Fruit fly (Drosophila melanogaster) whole organism, embryonic: Measurements from ENCODE around the gene ImpE1.

Source experiments
- Abd-B ChIP-seq: fragments of 200-800 bp; sonication (Bioruptor generic); optimal IDR thresholded peaks from 2 replicates; lab custom pipeline; 2018; ENCODE audit warnings: missing biosample characterization, mild to moderate bottlenecking, missing genetic modification characterization, moderate library complexity
- B-H2 ChIP-seq: fragments of 200-800 bp; sonication (Bioruptor generic); optimal IDR thresholded peaks from 2 replicates; lab custom pipeline; 2018; ENCODE audit warnings: missing biosample characterization, mild to moderate bottlenecking, missing genetic modification characterization
- CG10147 ChIP-seq: fragments of 200-800 bp; sonication (Bioruptor generic); optimal IDR thresholded peaks from 2 replicates; lab custom pipeline; 2019; ENCODE audit warnings: missing biosample characterization, mild to moderate bottlenecking, missing genetic modification characterization, moderate library complexity
- CG10543 ChIP-seq: fragments of 200-800 bp; sonication (Bioruptor generic); optimal IDR thresholded peaks from 3 replicates; lab custom pipeline; 2017; ENCODE audit warnings: missing biosample characterization, mild to moderate bottlenecking, missing genetic modification characterization, moderate library complexity
- CG12071 ChIP-seq: fragments of 200-800 bp; sonication (Bioruptor generic); optimal IDR thresholded peaks from 3 replicates; lab custom pipeline; 2018; ENCODE audit warnings: missing biosample characterization, mild to moderate bottlenecking, missing genetic modification characterization
- CG12299 ChIP-seq: fragments of 200-800 bp; sonication (Bioruptor generic); optimal IDR thresholded peaks from 2 replicates; lab custom pipeline; 2018; ENCODE audit warnings: missing biosample characterization, mild to moderate bottlenecking, missing genetic modification characterization
- CG12659 ChIP-seq: fragments of 200-800 bp; sonication (Bioruptor generic); optimal IDR thresholded peaks from 3 replicates; lab custom pipeline; 2017; ENCODE audit warnings: mild to moderate bottlenecking, missing biosample characterization, missing genetic modification reagents, missing genetic modification characterization
- CG13624 ChIP-seq: fragments of 200-800 bp; sonication (Bioruptor generic); optimal IDR thresholded peaks from 2 replicates; lab custom pipeline; 2016; ENCODE audit warnings: missing biosample characterization, missing genetic modification characterization
- CG13894 ChIP-seq: fragments of 200-800 bp; sonication (Bioruptor generic); optimal IDR thresholded peaks from 3 replicates; lab custom pipeline; 2018; ENCODE audit warnings: missing biosample characterization, mild to moderate bottlenecking, missing genetic modification characterization, moderate library complexity
- CG17385 ChIP-seq: fragments of 200-800 bp; sonication (Bioruptor generic); optimal IDR thresholded peaks from 3 replicates; lab custom pipeline; 2018; ENCODE audit warnings: missing biosample characterization, mild to moderate bottlenecking, missing genetic modification characterization
- CG17568 ChIP-seq: fragments of 200-800 bp; sonication (Bioruptor generic); optimal IDR thresholded peaks from 2 replicates; lab custom pipeline; 2018; ENCODE audit warnings: missing biosample characterization, mild to moderate bottlenecking, missing genetic modification characterization, moderate library complexity
- CG18599 ChIP-seq: fragments of 200-800 bp; sonication (Bioruptor generic); optimal IDR thresholded peaks from 3 replicates; lab custom pipeline; 2017; ENCODE audit warnings: missing biosample characterization, missing genetic modification characterization, mild to moderate bottlenecking, moderate library complexity, missing genetic modification reagents
- CG2120 ChIP-seq: fragments of 200-800 bp; sonication (Bioruptor generic); optimal IDR thresholded peaks from 3 replicates; lab custom pipeline; 2016; ENCODE audit warnings: missing biosample characterization, missing genetic modification characterization
- CG33557 ChIP-seq: fragments of 200-800 bp; sonication (Bioruptor generic); optimal IDR thresholded peaks from 2 replicates; lab custom pipeline; 2019; ENCODE audit warnings: missing biosample characterization, mild to moderate bottlenecking, missing genetic modification characterization, moderate library complexity
- CG42726 ChIP-seq: fragments of 200-800 bp; sonication (Bioruptor generic); IDR thresholded peaks from 2 replicates; pipeline ENCODE4 v1.3.6; 2022; ENCODE audit warnings: missing biosample characterization, missing genetic modification characterization; ENCODE audit not compliant: partially characterized antibody
- CG6791 ChIP-seq: fragments of 200-800 bp; sonication (Bioruptor generic); IDR thresholded peaks from 3 replicates; pipeline ENCODE4 v1.3.6; 2022; ENCODE audit warnings: missing biosample characterization, missing genetic modification characterization; ENCODE audit not compliant: partially characterized antibody
- CG7839 ChIP-seq: fragments of 200-800 bp; sonication (Bioruptor generic); optimal IDR thresholded peaks from 3 replicates; lab custom pipeline; 2018; ENCODE audit warnings: missing biosample characterization, mild to moderate bottlenecking, missing genetic modification characterization, moderate library complexity
- CG7987 ChIP-seq: fragments of 200-800 bp; sonication (Bioruptor generic); optimal IDR thresholded peaks from 2 replicates; lab custom pipeline; 2018; ENCODE audit warnings: missing biosample characterization, mild to moderate bottlenecking, missing genetic modification characterization, moderate library complexity
- CG9797 ChIP-seq: fragments of 200-800 bp; sonication (Bioruptor generic); optimal IDR thresholded peaks from 3 replicates; lab custom pipeline; 2018; ENCODE audit warnings: missing biosample characterization, mild to moderate bottlenecking, missing genetic modification characterization
- Dref ChIP-seq: fragments of 200-800 bp; sonication (Bioruptor generic); IDR thresholded peaks from 2 replicates; pipeline ENCODE4 v1.3.6; 2022; ENCODE audit warnings: missing biosample characterization, missing genetic modification characterization
- Hand ChIP-seq: fragments of 200-800 bp; sonication (Bioruptor generic); optimal IDR thresholded peaks from 2 replicates; lab custom pipeline; 2017; ENCODE audit warnings: mild to moderate bottlenecking, missing biosample characterization, missing genetic modification reagents, missing genetic modification characterization
- Hmr ChIP-seq: fragments of 200-800 bp; sonication (Bioruptor generic); optimal IDR thresholded peaks from 3 replicates; lab custom pipeline; 2017; ENCODE audit warnings: mild to moderate bottlenecking, missing biosample characterization, missing genetic modification reagents, missing genetic modification characterization
- Hr51 ChIP-seq, 2 experiments: fragments of 200-800 bp; sonication (Bioruptor generic); optimal IDR thresholded peaks; 2 replicates in 1 of 2; 3 replicates in 1 of 2; lab custom pipeline; 2016 to 2018; ENCODE audit warnings: missing biosample characterization in 2 of 2, missing genetic modification characterization in 2 of 2, mild to moderate bottlenecking in 1 of 2, moderate library complexity in 1 of 2
- Myb ChIP-seq: fragments of 200-800 bp; sonication (Bioruptor generic); optimal IDR thresholded peaks from 2 replicates; lab custom pipeline; 2016; ENCODE audit warnings: missing biosample characterization, missing genetic modification characterization
- NC2α ChIP-seq: fragments of 200-800 bp; sonication (Bioruptor generic); optimal IDR thresholded peaks from 2 replicates; lab custom pipeline; 2016; ENCODE audit warnings: missing biosample characterization, missing genetic modification characterization
- Nf-YC ChIP-seq: fragments of 200-800 bp; optimal IDR thresholded peaks from 3 replicates; lab custom pipeline; 2019; ENCODE audit warnings: missing biosample characterization, mild to moderate bottlenecking, missing genetic modification characterization, moderate library complexity
- NfI ChIP-seq: fragments of 200-800 bp; sonication (Bioruptor generic); optimal IDR thresholded peaks from 3 replicates; lab custom pipeline; 2018; ENCODE audit warnings: missing biosample characterization, mild to moderate bottlenecking, missing genetic modification characterization, moderate library complexity
- ac ChIP-seq: fragments of 200-800 bp; sonication (Bioruptor generic); optimal IDR thresholded peaks from 3 replicates; lab custom pipeline; 2017; ENCODE audit warnings: missing biosample characterization, mild to moderate bottlenecking, missing genetic modification characterization
- ase ChIP-seq: fragments of 200-800 bp; sonication (Bioruptor generic); IDR thresholded peaks from 3 replicates; pipeline ENCODE4 v1.3.6; 2022; ENCODE audit warnings: missing biosample characterization, missing genetic modification characterization
- ato ChIP-seq: fragments of 200-800 bp; sonication (Bioruptor generic); IDR thresholded peaks from 2 replicates; pipeline ENCODE4 v1.3.6; 2022; ENCODE audit warnings: missing biosample characterization, missing genetic modification characterization; ENCODE audit not compliant: partially characterized antibody
- br ChIP-seq: fragments of >200 bp; optimal IDR thresholded peaks from 2 replicates; lab custom pipeline; 2017
- fd102C ChIP-seq: fragments of 200-800 bp; sonication (Bioruptor generic); optimal IDR thresholded peaks from 2 replicates; lab custom pipeline; 2018; ENCODE audit warnings: missing biosample characterization, mild to moderate bottlenecking, missing genetic modification characterization, moderate library complexity
- fd64A ChIP-seq: fragments of 200-800 bp; sonication (Bioruptor generic); optimal IDR thresholded peaks from 3 replicates; lab custom pipeline; 2018; ENCODE audit warnings: missing biosample characterization, mild to moderate bottlenecking, missing genetic modification characterization
- gcm ChIP-seq: fragments of 200-800 bp; sonication (Bioruptor generic); optimal IDR thresholded peaks from 2 replicates; lab custom pipeline; 2019; ENCODE audit warnings: missing biosample characterization, mild to moderate bottlenecking, missing genetic modification characterization, moderate library complexity
- gsb-n ChIP-seq: fragments of 200-800 bp; sonication (Bioruptor generic); optimal IDR thresholded peaks from 3 replicates; lab custom pipeline; 2018; ENCODE audit warnings: missing biosample characterization, mild to moderate bottlenecking, missing genetic modification characterization
- kni ChIP-seq: fragments of 200-800 bp; sonication (Bioruptor generic); optimal IDR thresholded peaks from 3 replicates; lab custom pipeline; 2017; ENCODE audit warnings: mild to moderate bottlenecking, missing biosample characterization, missing genetic modification reagents, missing genetic modification characterization
- knrl ChIP-seq: fragments of 200-800 bp; sonication (Bioruptor generic); IDR thresholded peaks from 3 replicates; pipeline ENCODE4 v1.3.6; 2022; ENCODE audit warnings: missing biosample characterization, missing genetic modification characterization; ENCODE audit not compliant: partially characterized antibody
- lab ChIP-seq: fragments of 200-800 bp; sonication (Bioruptor generic); optimal IDR thresholded peaks from 3 replicates; lab custom pipeline; 2017; ENCODE audit warnings: missing biosample characterization, missing genetic modification characterization, mild to moderate bottlenecking, moderate library complexity, missing genetic modification reagents
- lilli ChIP-seq: fragments of 200-800 bp; sonication (Bioruptor generic); optimal IDR thresholded peaks from 3 replicates; lab custom pipeline; 2016; ENCODE audit warnings: missing biosample characterization, missing genetic modification characterization
- odd ChIP-seq: fragments of 200-800 bp; sonication (Bioruptor generic); optimal IDR thresholded peaks from 2 replicates; lab custom pipeline; 2017; ENCODE audit warnings: missing biosample characterization, mild to moderate bottlenecking, missing genetic modification characterization
- sens ChIP-seq: fragments of 200-800 bp; sonication (Bioruptor generic); peaks from one replicate; lab custom pipeline; 2016; ENCODE audit warnings: missing biosample characterization, missing genetic modification characterization
- sens-2 ChIP-seq: fragments of 200-800 bp; sonication (Bioruptor generic); IDR thresholded peaks from 2 replicates; pipeline ENCODE4 v1.3.6; 2022; ENCODE audit warnings: missing biosample characterization, missing genetic modification characterization
- slp2 ChIP-seq: fragments of 200-800 bp; sonication (Bioruptor generic); optimal IDR thresholded peaks from 2 replicates; lab custom pipeline; 2016; ENCODE audit warnings: missing biosample characterization, missing genetic modification characterization
- sug ChIP-seq: fragments of 200-800 bp; optimal IDR thresholded peaks from 2 replicates; lab custom pipeline; 2019; ENCODE audit warnings: missing biosample characterization, mild to moderate bottlenecking, missing genetic modification characterization, moderate library complexity
- tna ChIP-seq: fragments of 200-800 bp; sonication (Bioruptor generic); IDR thresholded peaks from 2 replicates; pipeline ENCODE4 v1.3.6; 2022; ENCODE audit warnings: missing biosample characterization, missing genetic modification characterization; ENCODE audit not compliant: partially characterized antibody
- twi ChIP-seq: fragments of 200-800 bp; optimal IDR thresholded peaks from 2 replicates; lab custom pipeline; 2019; ENCODE audit warnings: missing biosample characterization, mild to moderate bottlenecking, missing genetic modification characterization, moderate library complexity
- unc-4 ChIP-seq: fragments of 200-800 bp; sonication (Bioruptor generic); IDR thresholded peaks from 2 replicates; pipeline ENCODE4 v1.3.6; 2022; ENCODE audit warnings: missing biosample characterization, missing genetic modification characterization; ENCODE audit not compliant: partially characterized antibody
- unpg ChIP-seq: fragments of 200-800 bp; sonication (Bioruptor generic); optimal IDR thresholded peaks from 3 replicates; lab custom pipeline; 2018; ENCODE audit warnings: missing biosample characterization, mild to moderate bottlenecking, missing genetic modification characterization, moderate library complexity

The ImpE1 gene

dm6 chr3L:8360643-8361110 is 11.5 kb upstream of the ImpE1 start, which contains the start of gene Idh (continued):
- TF ChIP-seq Nf-YC (peak; percentile 49), knrl (GFP tag; lab: Robert Waterston, UW) (0 out of 3 replicates have a peak, but pooled peaks have one; percentile 8), ac (no peak), CG12659 (peak; percentile 24), CG17385 (GFP tag; lab: Kevin White, UChicago) (peak; percentile 37), Hmr (peak; percentile 52), unc-4 (peak; percentile 61), sens-2 (GFP tag; lab: Robert Waterston, UW) (peak; percentile 36; the same call in 1 of the 2 replicates), twi (tag; lab: Kevin White, UChicago) (no peak), tna (GFP tag; lab: Robert Waterston, UW) (0 out of 2 replicates have a peak, but pooled peaks have one; percentile 45), Hand (GFP tag; lab: Kevin White, UChicago) (peak; percentile 54), sug (tag; lab: Kevin White, UChicago) (peak; percentile 31), CG9797 (GFP tag; lab: Kevin White, UChicago) (no peak), NC2α (GFP tag; lab: Kevin White, UChicago) (no peak), ato (GFP tag; lab: Robert Waterston, UW) (0 out of 2 replicates have a peak, but pooled peaks have one; percentile 17), CG12299 (tag; lab: Kevin White, UChicago) (peak; percentile 5), NfI (peak; percentile 31), br (no peak), lab (GFP tag; lab: Kevin White, UChicago) (peak; percentile 57), unpg (GFP tag; lab: Kevin White, UChicago) (peak; percentile 21), fd102C (GFP tag; lab: Kevin White, UChicago) (no peak), CG7987 (peak; percentile 27), gsb-n (peak; percentile 20), CG42726 (GFP tag; lab: Robert Waterston, UW) (peak; percentile 37; the same call in 1 of the 2 replicates), CG6791 (0 out of 3 replicates have a peak, but pooled peaks have one; percentile 31), Myb (GFP tag; lab: Kevin White, UChicago) (peak; percentile 26), CG2120 (GFP tag; lab: Kevin White, UChicago) (peak; percentile 23), odd (GFP tag; lab: Kevin White, UChicago) (peak; percentile 29), kni (peak; percentile 89), CG13894 (tag; lab: Kevin White, UChicago) (peak; percentile 41), ase (GFP tag; lab: Robert Waterston, UW) (no peak), fd64A (GFP tag; lab: Kevin White, UChicago) (no peak), slp2 (no peak), sens (peak; percentile 78), CG13624 (GFP tag; lab: Kevin White, UChicago) (no peak), B-H2 (peak; percentile 40), lilli (peak; percentile 2), CG33557 (no peak), CG10147 (GFP tag; lab: Kevin White, UChicago) (peak; percentile 5), CG10543 (GFP tag; lab: Kevin White, UChicago) (peak; percentile 46), CG12071 (peak; percentile 41), CG17568 (peak; percentile 35), Abd-B (GFP tag; lab: Kevin White, UChicago) (peak; percentile 13), gcm (GFP tag; lab: Kevin White, UChicago) (no peak), CG7839 (tag; lab: Kevin White, UChicago) (peak; percentile 28), Dref (GFP tag; lab: Robert Waterston, UW) (peak; percentile 36), CG18599 (peak; percentile 12), Hr51 (GFP tag; optimal IDR thresholded peaks at IDR 0.05; lab: Kevin White, UChicago) (peak in 1 of 2 experiments; percentile 29)
